Fruit fly (Drosophila melanogaster) whole organism, embryonic: ENCODE measurements around the gene CG33927.
A peak's percentile ranks its signal among the peaks of the same experiment; 100 is the strongest.

Experiments
- Ada2b ChIP-seq: fragments of 200-800 bp; sonication (Bioruptor generic); IDR thresholded peaks from 2 replicates; pipeline ENCODE4 v1.3.6; 2022; ENCODE audit warnings: missing biosample characterization, missing genetic modification characterization
- Aef1 ChIP-seq: fragments of 200-800 bp; sonication (Bioruptor generic); IDR thresholded peaks from 3 replicates; pipeline ENCODE4 v1.3.6; 2022; ENCODE audit warnings: missing biosample characterization, missing genetic modification characterization
- Asciz ChIP-seq: fragments of 200-800 bp; sonication (Bioruptor generic); optimal IDR thresholded peaks from 2 replicates; lab custom pipeline; 2017; ENCODE audit warnings: missing biosample characterization, mild to moderate bottlenecking, missing genetic modification characterization, missing genetic modification reagents
- Bdp1 ChIP-seq: fragments of 200-800 bp; sonication (Bioruptor generic); optimal IDR thresholded peaks from 3 replicates; lab custom pipeline; 2016; ENCODE audit warnings: missing biosample characterization, missing genetic modification characterization
- CG11093 ChIP-seq: fragments of 200-800 bp; sonication (Bioruptor generic); IDR thresholded peaks from 3 replicates; pipeline ENCODE4 v1.3.6; 2022; ENCODE audit warnings: missing biosample characterization, missing genetic modification characterization
- CG11247 ChIP-seq: fragments of 200-800 bp; sonication (Bioruptor generic); IDR thresholded peaks from 2 replicates; pipeline ENCODE4 v1.3.6; 2022; ENCODE audit warnings: missing biosample characterization, missing genetic modification characterization
- CG11695 ChIP-seq: fragments of 200-800 bp; sonication (Bioruptor generic); IDR thresholded peaks from 3 replicates; pipeline ENCODE4 v1.3.6; 2022; ENCODE audit warnings: missing biosample characterization, missing genetic modification characterization
- CG13775 ChIP-seq: fragments of 200-800 bp; sonication (Bioruptor generic); optimal IDR thresholded peaks from 3 replicates; lab custom pipeline; 2017; ENCODE audit warnings: missing biosample characterization, mild to moderate bottlenecking, missing genetic modification characterization
- CG15073 ChIP-seq: fragments of 200-800 bp; sonication (Bioruptor generic); optimal IDR thresholded peaks from 2 replicates; lab custom pipeline; 2016; ENCODE audit warnings: missing biosample characterization, missing genetic modification characterization
- CG1602 ChIP-seq: fragments of 200-800 bp; sonication (Bioruptor generic); optimal IDR thresholded peaks from 3 replicates; lab custom pipeline; 2016; ENCODE audit warnings: missing biosample characterization, missing genetic modification characterization
- CG17359 ChIP-seq: fragments of 200-800 bp; sonication (Bioruptor generic); optimal IDR thresholded peaks from 3 replicates; lab custom pipeline; 2018; ENCODE audit warnings: missing biosample characterization, mild to moderate bottlenecking, missing genetic modification characterization, moderate library complexity
- CG17361 ChIP-seq: fragments of 200-800 bp; sonication (Bioruptor generic); IDR thresholded peaks from 3 replicates; pipeline ENCODE4 v1.3.6; 2022; ENCODE audit warnings: missing biosample characterization, missing genetic modification characterization
- CG18011 ChIP-seq: fragments of 200-800 bp; sonication (Bioruptor generic); optimal IDR thresholded peaks from 2 replicates; lab custom pipeline; 2017; ENCODE audit warnings: missing biosample characterization, missing genetic modification characterization, mild to moderate bottlenecking, moderate library complexity, missing genotype
- CG31224 ChIP-seq: fragments of 200-800 bp; sonication (Bioruptor generic); IDR thresholded peaks from 2 replicates; pipeline ENCODE4 v1.3.6; 2022; ENCODE audit warnings: missing biosample characterization, missing genetic modification characterization
- CG33213 ChIP-seq: fragments of 200-800 bp; sonication (Bioruptor generic); optimal IDR thresholded peaks from 3 replicates; lab custom pipeline; 2016; ENCODE audit warnings: missing biosample characterization, missing genetic modification characterization
- CG5180 ChIP-seq: fragments of 200-800 bp; sonication (Bioruptor generic); optimal IDR thresholded peaks from 3 replicates; lab custom pipeline; 2017; ENCODE audit warnings: missing biosample characterization, missing genetic modification characterization, mild to moderate bottlenecking, moderate library complexity, missing genetic modification reagents
- CG5245 ChIP-seq: fragments of 200-800 bp; sonication (Bioruptor generic); optimal IDR thresholded peaks from 3 replicates; lab custom pipeline; 2016; ENCODE audit warnings: missing biosample characterization, missing genetic modification characterization
- CG6654 ChIP-seq: fragments of 200-800 bp; sonication (Bioruptor generic); optimal IDR thresholded peaks from 2 replicates; lab custom pipeline; 2017; ENCODE audit warnings: missing biosample characterization, mild to moderate bottlenecking, missing genetic modification characterization
- CG7786 ChIP-seq: fragments of 200-800 bp; sonication (Bioruptor generic); optimal IDR thresholded peaks from 2 replicates; lab custom pipeline; 2016; ENCODE audit warnings: missing biosample characterization, missing genetic modification characterization
- CG7987 ChIP-seq: fragments of 200-800 bp; sonication (Bioruptor generic); optimal IDR thresholded peaks from 2 replicates; lab custom pipeline; 2018; ENCODE audit warnings: missing biosample characterization, mild to moderate bottlenecking, missing genetic modification characterization, moderate library complexity
- CG8388 ChIP-seq: fragments of 200-800 bp; sonication (Bioruptor generic); optimal IDR thresholded peaks from 2 replicates; lab custom pipeline; 2019; ENCODE audit warnings: missing biosample characterization, mild to moderate bottlenecking, missing genetic modification characterization, moderate library complexity
- CG9876 ChIP-seq: fragments of 200-800 bp; sonication (Bioruptor generic); optimal IDR thresholded peaks from 2 replicates; lab custom pipeline; 2016; ENCODE audit warnings: missing biosample characterization, missing genetic modification characterization
- CHES-1-like ChIP-seq: fragments of 200-800 bp; sonication (Bioruptor generic); optimal IDR thresholded peaks from 2 replicates; lab custom pipeline; 2016; ENCODE audit warnings: missing biosample characterization, missing genetic modification characterization
- CkIIα-i1 ChIP-seq: fragments of 200-800 bp; sonication (Bioruptor generic); IDR thresholded peaks from 2 replicates; pipeline ENCODE4 v1.3.6; 2022; ENCODE audit warnings: missing biosample characterization, missing genetic modification characterization
- Dek ChIP-seq: fragments of 200-800 bp; sonication (Bioruptor generic); optimal IDR thresholded peaks from 3 replicates; lab custom pipeline; 2019; ENCODE audit warnings: missing biosample characterization, mild to moderate bottlenecking, missing genetic modification characterization, moderate library complexity
- ERR ChIP-seq: fragments of 200-800 bp; sonication (Bioruptor generic); optimal IDR thresholded peaks from 2 replicates; lab custom pipeline; 2016; ENCODE audit warnings: missing biosample characterization, missing genetic modification characterization
- Elba2 ChIP-seq: fragments of 200-800 bp; sonication (Bioruptor generic); optimal IDR thresholded peaks from 3 replicates; lab custom pipeline; 2016; ENCODE audit warnings: missing biosample characterization, missing genetic modification characterization
- Fer3 ChIP-seq: fragments of 200-800 bp; sonication (Bioruptor generic); optimal IDR thresholded peaks from 2 replicates; lab custom pipeline; 2018; ENCODE audit warnings: missing biosample characterization, mild to moderate bottlenecking, missing genetic modification characterization, moderate library complexity
- Myb ChIP-seq: fragments of 200-800 bp; sonication (Bioruptor generic); optimal IDR thresholded peaks from 2 replicates; lab custom pipeline; 2016; ENCODE audit warnings: missing biosample characterization, missing genetic modification characterization
- Neu2 ChIP-seq: fragments of 200-800 bp; sonication (Bioruptor generic); optimal IDR thresholded peaks from 3 replicates; lab custom pipeline; 2016; ENCODE audit warnings: missing biosample characterization, missing genetic modification characterization, borderline replicate concordance
- Nf-YB ChIP-seq: fragments of 200-800 bp; sonication (Bioruptor generic); optimal IDR thresholded peaks from 3 replicates; lab custom pipeline; 2019; ENCODE audit warnings: missing biosample characterization, mild to moderate bottlenecking, missing genetic modification characterization, moderate library complexity
- Poxn ChIP-seq: fragments of 200-800 bp; sonication (Bioruptor generic); IDR thresholded peaks from 2 replicates; pipeline ENCODE4 v1.3.6; 2022; ENCODE audit warnings: missing biosample characterization, missing genetic modification characterization
- Rx ChIP-seq: fragments of 200-800 bp; sonication (Bioruptor generic); IDR thresholded peaks from 2 replicates; pipeline ENCODE4 v1.3.6; 2022; ENCODE audit warnings: missing biosample characterization, missing genetic modification characterization
- Tbp ChIP-seq: fragments of >200 bp; optimal IDR thresholded peaks from 2 replicates; lab custom pipeline; 2018; ENCODE audit warnings: missing biosample characterization, missing genetic modification characterization
- Vsx1 ChIP-seq: fragments of 200-800 bp; sonication (Bioruptor generic); optimal IDR thresholded peaks from 2 replicates; lab custom pipeline; 2017; ENCODE audit warnings: missing biosample characterization, mild to moderate bottlenecking, missing genetic modification characterization, missing genetic modification reagents
- ab ChIP-seq: fragments of 200-800 bp; sonication (Bioruptor generic); optimal IDR thresholded peaks from 2 replicates; lab custom pipeline; 2016; ENCODE audit warnings: missing biosample characterization, missing genetic modification characterization
- cato ChIP-seq: fragments of 200-800 bp; sonication (Bioruptor generic); optimal IDR thresholded peaks from 2 replicates; lab custom pipeline; 2016; ENCODE audit warnings: missing biosample characterization, missing genetic modification characterization, borderline replicate concordance
- chinmo ChIP-seq: fragments of 200-800 bp; sonication (Bioruptor generic); IDR thresholded peaks from 4 replicates; pipeline ENCODE4 v1.3.6; 2022; ENCODE audit warnings: missing biosample characterization, missing genetic modification characterization; ENCODE audit not compliant: partially characterized antibody
- dm ChIP-seq: fragments of 200-800 bp; sonication (Bioruptor generic); optimal IDR thresholded peaks from 3 replicates; lab custom pipeline; 2016; ENCODE audit warnings: missing biosample characterization, missing genetic modification characterization
- dmrt11E ChIP-seq: fragments of 200-800 bp; sonication (Bioruptor generic); optimal IDR thresholded peaks from 3 replicates; lab custom pipeline; 2018; ENCODE audit warnings: missing biosample characterization, mild to moderate bottlenecking, missing genetic modification characterization, moderate library complexity
- emc ChIP-seq: fragments of 200-800 bp; sonication (Bioruptor generic); optimal IDR thresholded peaks from 2 replicates; lab custom pipeline; 2016; ENCODE audit warnings: missing biosample characterization, missing genetic modification characterization
- grn ChIP-seq: fragments of 200-800 bp; sonication (Bioruptor generic); optimal IDR thresholded peaks from 3 replicates; lab custom pipeline; 2017; ENCODE audit warnings: missing biosample characterization, missing genetic modification characterization
- her ChIP-seq: fragments of 200-800 bp; sonication (Bioruptor generic); optimal IDR thresholded peaks from 2 replicates; lab custom pipeline; 2016; ENCODE audit warnings: missing biosample characterization, missing genetic modification characterization
- lilli ChIP-seq: fragments of 200-800 bp; sonication (Bioruptor generic); optimal IDR thresholded peaks from 3 replicates; lab custom pipeline; 2016; ENCODE audit warnings: missing biosample characterization, missing genetic modification characterization
- pnt ChIP-seq: fragments of 200-800 bp; sonication (Bioruptor generic); optimal IDR thresholded peaks from 3 replicates; lab custom pipeline; 2016; ENCODE audit warnings: missing biosample characterization, missing genetic modification characterization
- row ChIP-seq: fragments of 200-800 bp; sonication (Bioruptor generic); IDR thresholded peaks from 3 replicates; pipeline ENCODE4 v1.3.6; 2022; ENCODE audit warnings: missing biosample characterization, missing genetic modification characterization
- sqz ChIP-seq: fragments of 200-800 bp; sonication (Bioruptor generic); optimal IDR thresholded peaks from 3 replicates; lab custom pipeline; 2018; ENCODE audit warnings: missing biosample characterization, mild to moderate bottlenecking, missing genetic modification characterization
- sug ChIP-seq: fragments of 200-800 bp; optimal IDR thresholded peaks from 2 replicates; lab custom pipeline; 2019; ENCODE audit warnings: missing biosample characterization, mild to moderate bottlenecking, missing genetic modification characterization, moderate library complexity
- tap ChIP-seq: fragments of 200-800 bp; optimal IDR thresholded peaks from 3 replicates; lab custom pipeline; 2019; ENCODE audit warnings: missing biosample characterization, mild to moderate bottlenecking, missing genetic modification characterization, moderate library complexity
- ttk ChIP-seq: fragments of 200-800 bp; sonication (Bioruptor generic); IDR thresholded peaks from 2 replicates; pipeline ENCODE4 v2.1.2; 2022; ENCODE audit warnings: missing biosample characterization, missing genetic modification characterization
- vvl ChIP-seq: fragments of 200-800 bp; sonication (Bioruptor generic); IDR thresholded peaks from 2 replicates; pipeline ENCODE4 v1.3.6; 2022; ENCODE audit warnings: missing biosample characterization, missing genetic modification characterization
- wek ChIP-seq: fragments of 200-800 bp; sonication (Bioruptor generic); optimal IDR thresholded peaks from 3 replicates; lab custom pipeline; 2018; ENCODE audit warnings: missing biosample characterization, mild to moderate bottlenecking, missing genetic modification characterization, moderate library complexity

Gene CG33927

dm6 chr3R:4663068-4663467 lies 27.3 kb downstream of the CG33927 start (continued):
- TF ChIP-seq pnt (GFP tag; lab: Kevin White, UChicago), result peak; percentile 79
- TF ChIP-seq grn (GFP tag; lab: Kevin White, UChicago), result peak; percentile 60
- no peak for TF ChIP-seq CG7786 (GFP tag; lab: Kevin White, UChicago)
- no peak for TF ChIP-seq ab (GFP tag; lab: Kevin White, UChicago)
- peak; percentile 22 for TF ChIP-seq Myb (GFP tag; lab: Kevin White, UChicago)
- TF ChIP-seq Bdp1 (GFP tag; lab: Kevin White, UChicago), result no peak
- peak; percentile 39 for TF ChIP-seq lilli (GFP tag; lab: Kevin White, UChicago)
- TF ChIP-seq CG7987 (GFP tag; lab: Kevin White, UChicago), result peak; percentile 12
- peak; percentile 25 for TF ChIP-seq her
- no peak for TF ChIP-seq dm (GFP tag; lab: Kevin White, UChicago)
- peak; percentile 78; the same call in 2 of the 3 replicates for TF ChIP-seq CG11695 (GFP tag; lab: Robert Waterston, UW)
- TF ChIP-seq CG8388 (GFP tag; lab: Kevin White, UChicago), result peak; percentile 79
- peak; percentile 78 for TF ChIP-seq dmrt11E (tag; lab: Kevin White, UChicago)
- no peak for TF ChIP-seq CG18011 (GFP tag; lab: Kevin White, UChicago)
- peak; percentile 53 for TF ChIP-seq CG11247 (GFP tag; lab: Robert Waterston, UW)
- TF ChIP-seq CG31224 (GFP tag; lab: Robert Waterston, UW), result peak; percentile 51; the same call in 1 of the 2 replicates
- peak; percentile 67 for TF ChIP-seq CG5180 (GFP tag; lab: Kevin White, UChicago)
- peak; percentile 77 for TF ChIP-seq ttk (GFP tag; lab: Robert Waterston, UW)
- peak; percentile 87 for TF ChIP-seq tap
- TF ChIP-seq ERR (GFP tag; lab: Kevin White, UChicago), result no peak
- peak; percentile 68 for TF ChIP-seq Aef1 (GFP tag; lab: Robert Waterston, UW)
- peak; percentile 75 for TF ChIP-seq Ada2b (GFP tag; lab: Robert Waterston, UW)
- TF ChIP-seq Poxn (GFP tag; lab: Robert Waterston, UW), result no peak
- TF ChIP-seq Elba2 (GFP tag; lab: Kevin White, UChicago), result peak; percentile 46
- no peak for TF ChIP-seq sug
- TF ChIP-seq Rx (GFP tag; lab: Robert Waterston, UW), result peak; percentile 72
- peak; percentile 68 for TF ChIP-seq CG5245 (GFP tag; lab: Kevin White, UChicago)
- TF ChIP-seq CG17361 (GFP tag; lab: Robert Waterston, UW), result peak; percentile 91
- TF ChIP-seq CG17359, result peak; percentile 93
- no peak for TF ChIP-seq chinmo (GFP tag; lab: Robert Waterston, UW)
- peak; percentile 65 for TF ChIP-seq Neu2 (GFP tag; lab: Kevin White, UChicago)
- TF ChIP-seq Dek (tag; lab: Kevin White, UChicago), result peak; percentile 52
- peak; percentile 94 for TF ChIP-seq vvl (GFP tag; lab: Robert Waterston, UW)
- peak; percentile 31 for TF ChIP-seq CHES-1-like
- TF ChIP-seq CG11093 (GFP tag; lab: Robert Waterston, UW), result peak; percentile 78
- no peak for TF ChIP-seq CG9876 (GFP tag; lab: Kevin White, UChicago)
- TF ChIP-seq row (GFP tag; lab: Robert Waterston, UW), result peak; percentile 79
- peak; percentile 69 for TF ChIP-seq Fer3 (tag; lab: Kevin White, UChicago)
- TF ChIP-seq cato (GFP tag; lab: Kevin White, UChicago), result peak; percentile 21
- TF ChIP-seq CG1602 (GFP tag; lab: Kevin White, UChicago), result peak; percentile 53
- TF ChIP-seq sqz (GFP tag; lab: Kevin White, UChicago), result peak; percentile 32
- TF ChIP-seq Tbp, result no peak
- no peak for TF ChIP-seq wek (GFP tag; lab: Kevin White, UChicago)
- TF ChIP-seq Asciz (GFP tag; lab: Kevin White, UChicago), result peak; percentile 87
- TF ChIP-seq CkIIα-i1 (GFP tag; lab: Robert Waterston, UW), result no peak
- TF ChIP-seq CG13775 (GFP tag; lab: Kevin White, UChicago), result peak; percentile 41
- no peak for TF ChIP-seq emc (GFP tag; lab: Kevin White, UChicago)
- peak; percentile 88 for TF ChIP-seq Vsx1 (GFP tag; lab: Kevin White, UChicago)
- peak; percentile 48 for TF ChIP-seq CG33213 (GFP tag; lab: Kevin White, UChicago)
- TF ChIP-seq CG15073 (GFP tag; lab: Kevin White, UChicago), result no peak
- TF ChIP-seq CG6654 (GFP tag; lab: Kevin White, UChicago), result peak; percentile 50
- TF ChIP-seq Nf-YB (GFP tag; lab: Kevin White, UChicago), result peak; percentile 20
